Worm (Caenorhabditis elegans): ENCODE results near the gene T27E7.4.

Gene T27E7.4

DNA sequence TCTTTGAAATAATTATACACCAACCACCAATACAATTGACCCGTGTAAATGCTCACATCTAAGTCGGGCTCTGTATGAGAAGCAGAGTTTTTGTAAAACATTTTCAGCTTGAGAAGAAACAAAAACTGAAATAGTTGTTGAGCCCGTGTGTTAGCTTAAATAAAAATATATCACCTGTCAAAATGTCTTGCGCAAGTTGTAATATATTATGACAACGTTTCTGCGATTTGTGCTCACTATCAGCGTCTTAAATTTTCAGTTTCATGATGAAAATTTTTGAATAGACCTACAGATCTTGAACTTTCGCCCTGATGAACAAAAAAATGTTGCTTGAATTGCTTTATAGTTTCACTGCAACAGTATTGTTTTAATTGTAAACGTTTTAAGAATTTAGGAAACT, at the start of gene T27E7.4:
Gene T27E7.4, minus strand, starts transcription at position 101 of the 400 bp plus-strand sequence.
- TF ChIP-seq egl-27 (tag; optimal IDR thresholded peaks at IDR 0.05) (no peak), nhr-23 (tag; optimal IDR thresholded peaks at IDR 0.05) (no peak), zag-1 (tag; optimal IDR thresholded peaks at IDR 0.05) (no peak)

DNA sequence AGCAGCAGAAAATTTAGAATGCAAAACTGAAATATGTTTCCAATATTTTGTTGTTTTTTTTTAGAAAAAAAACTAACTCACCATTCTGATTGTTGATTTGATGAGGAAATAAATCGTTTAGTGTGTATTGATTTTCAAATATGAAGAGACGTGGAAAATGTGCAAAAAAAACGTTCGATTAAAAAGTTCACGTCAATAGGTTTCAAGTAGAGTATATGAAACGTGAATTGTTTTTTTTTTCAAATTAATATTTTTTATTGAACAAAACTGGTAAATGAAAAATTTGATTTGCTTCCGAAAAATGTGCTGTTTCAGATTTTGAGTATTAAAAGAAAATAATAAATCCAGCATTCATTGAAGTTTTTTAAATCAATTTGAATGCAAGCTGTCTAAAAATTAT, 46.1 kb upstream of the T27E7.4 start, which contains the start of gene irld-18:
Gene irld-18, minus strand, starts transcription at position 101 of the 400 bp plus-strand sequence.
- TF ChIP-seq fos-1 (tag; optimal IDR thresholded peaks at IDR 0.05) (no peak), unc-62 (GFP tag; optimal IDR thresholded peaks at IDR 0.05) (no peak), ama-1 (optimal IDR thresholded peaks at IDR 0.05) (no peak), snpc-4 (tag; optimal IDR thresholded peaks at IDR 0.05) (no peak), aly-2 (tag; optimal IDR thresholded peaks at IDR 0.05) (no peak), jun-1 (tag; optimal IDR thresholded peaks at IDR 0.05) (no peak), fkh-10 (GFP tag; optimal IDR thresholded peaks at IDR 0.05) (no peak)

DNA sequence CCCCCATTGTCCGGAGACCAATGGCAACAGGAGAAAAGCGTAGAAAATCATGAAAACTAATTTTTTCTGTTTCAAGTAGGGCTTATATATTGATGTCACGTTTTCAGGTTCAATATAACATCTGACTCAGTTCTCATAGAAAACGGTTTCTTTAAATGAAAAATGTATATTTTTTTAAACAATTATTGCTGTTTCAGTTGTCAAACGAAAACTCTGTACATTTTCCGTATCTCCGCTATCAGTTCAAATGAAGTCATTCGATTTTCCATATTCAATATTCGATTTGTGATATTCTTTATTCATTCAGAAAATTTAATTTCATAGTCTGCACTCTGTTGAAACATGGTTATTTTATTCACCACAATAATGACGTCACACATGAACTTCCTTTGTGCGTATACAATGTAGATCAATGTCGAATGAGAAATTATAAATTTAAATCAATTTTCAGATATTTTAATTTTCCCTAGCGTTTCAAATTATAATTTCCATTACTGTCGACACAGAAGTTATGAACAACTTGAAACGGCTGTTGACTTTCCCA, 43.9 kb upstream of the T27E7.4 start, which contains the start of gene Y57G11B.8:
Gene Y57G11B.8, minus strand, starts transcription at position 51 of the 544 bp plus-strand sequence.
- TF ChIP-seq ZK546.5 (tag; optimal IDR thresholded peaks at IDR 0.05) (no peak), ceh-9 (tag; optimal IDR thresholded peaks at IDR 0.05) (no peak), daf-12 (tag; optimal IDR thresholded peaks at IDR 0.05) (no peak), nhr-25 (tag; optimal IDR thresholded peaks at IDR 0.05) (no peak), nhr-76 (tag; optimal IDR thresholded peaks at IDR 0.05) (no peak)

DNA sequence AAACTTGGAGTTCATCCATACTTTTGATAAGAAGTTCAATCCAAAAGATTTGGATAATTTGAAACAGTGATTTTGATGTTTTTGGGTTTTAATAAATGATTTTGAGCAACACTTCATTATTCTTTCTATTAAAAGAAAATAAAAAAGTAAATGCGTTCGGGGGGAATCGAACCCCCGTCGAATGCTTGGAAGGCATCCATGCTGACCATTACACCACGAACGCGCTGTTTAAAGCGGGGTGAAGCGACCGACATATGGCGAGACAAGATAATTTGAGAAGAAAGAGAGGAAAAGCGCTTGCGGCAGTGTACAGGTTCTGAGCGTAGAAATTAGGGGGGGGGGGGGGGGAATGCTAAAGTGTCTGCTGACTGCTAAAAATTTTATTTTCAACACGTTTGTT, 41.6 kb upstream of the T27E7.4 start:
- TF ChIP-seq mdl-1 (tag; optimal IDR thresholded peaks at IDR 0.05) (no peak), lsy-12 (tag; optimal IDR thresholded peaks at IDR 0.05) (peak; percentile 1), ama-1 (optimal IDR thresholded peaks at IDR 0.05) (no peak), snpc-4 (tag; optimal IDR thresholded peaks at IDR 0.05) (peak; percentile 41), eor-1 (tag; optimal IDR thresholded peaks at IDR 0.05) (no peak), nfya-1 (tag; optimal IDR thresholded peaks at IDR 0.05; ENCODE audit: insufficient read depth) (peak; percentile 58), elt-3 (tag; optimal IDR thresholded peaks at IDR 0.05) (no peak), hmg-11 (tag; optimal IDR thresholded peaks at IDR 0.05) (peak; percentile 41), mml-1 (tag; optimal IDR thresholded peaks at IDR 0.05) (no peak), skn-1 (tag; optimal IDR thresholded peaks at IDR 0.05) (no peak), ztf-4 (tag; optimal IDR thresholded peaks at IDR 0.05) (no peak), nhr-43 (tag; optimal IDR thresholded peaks at IDR 0.05; ENCODE audit: poor library complexity, severe bottlenecking) (peak; percentile 58), elt-1 (tag; optimal IDR thresholded peaks at IDR 0.05) (no peak), unc-62 (GFP tag; optimal IDR thresholded peaks at IDR 0.05) (no peak)

DNA sequence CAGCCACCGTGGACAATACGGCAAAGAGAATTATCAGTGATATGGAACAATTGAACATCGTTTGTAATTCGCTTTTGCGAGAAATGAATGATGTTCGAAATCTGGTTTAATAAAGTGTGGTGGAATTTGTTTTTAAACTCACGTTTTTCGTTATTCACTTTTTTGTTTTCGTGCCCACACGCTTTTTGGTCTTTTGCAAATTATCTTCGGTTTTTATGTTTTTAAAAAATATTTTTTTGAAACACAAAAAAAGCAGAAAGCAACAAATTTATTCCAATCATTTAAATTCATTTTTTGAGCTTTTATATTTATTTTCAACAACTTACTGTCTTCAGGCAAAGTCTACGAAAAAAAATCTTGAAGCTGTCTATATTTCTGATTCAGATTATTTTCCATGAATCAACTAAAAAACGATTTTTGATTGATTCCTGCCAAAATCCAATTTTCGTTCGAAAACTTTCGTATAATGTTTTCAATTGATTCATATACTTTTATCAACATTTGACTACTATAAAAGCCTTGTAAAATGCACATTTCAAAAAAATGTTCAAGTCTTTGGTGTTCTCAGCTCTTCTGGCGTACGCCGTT, 39.5 kb upstream of the T27E7.4 start, which contains the start of the genes Y57G11B.3 and Y57G11B.5:
Gene Y57G11B.3, minus strand, starts transcription at position 101 of the 588 bp plus-strand sequence.
Gene Y57G11B.5, plus strand, starts transcription at position 538 of the 588 bp plus-strand sequence.
- TF ChIP-seq hmg-11 (tag; optimal IDR thresholded peaks at IDR 0.05) (no peak), tbx-2 (tag; optimal IDR thresholded peaks at IDR 0.05) (no peak), ZK546.5 (tag; optimal IDR thresholded peaks at IDR 0.05) (no peak), nhr-25 (tag; optimal IDR thresholded peaks at IDR 0.05) (no peak), fos-1 (tag; optimal IDR thresholded peaks at IDR 0.05) (no peak), lin-15B (tag; optimal IDR thresholded peaks at IDR 0.05) (no peak), lin-39 (tag; optimal IDR thresholded peaks at IDR 0.05) (no peak), eor-1 (tag; optimal IDR thresholded peaks at IDR 0.05) (no peak), nhr-77 (tag; optimal IDR thresholded peaks at IDR 0.05) (no peak), egl-5 (tag; optimal IDR thresholded peaks at IDR 0.05) (no peak), elt-2 (tag; optimal IDR thresholded peaks at IDR 0.05) (no peak), nhr-12 (tag; optimal IDR thresholded peaks at IDR 0.05) (no peak), fkh-2 (tag; optimal IDR thresholded peaks at IDR 0.05) (no peak), ceh-9 (tag; optimal IDR thresholded peaks at IDR 0.05) (no peak), unc-62 (GFP tag; optimal IDR thresholded peaks at IDR 0.05) (no peak)
